Worm (Caenorhabditis elegans) whole organism, young adult: ENCODE data around the gene nsph-1.1.

Experiments used
- C06A6.2 ChIP-seq: fragments of 200-800 bp; sonication (Bioruptor generic); conservative IDR thresholded peaks from 2 replicates; pipeline ENCODE4 v1.3.6; 2022; ENCODE audit warnings: missing genetic modification characterization, missing compliant biosample characterization
- C17E4.6 ChIP-seq: fragments of 200-800 bp; sonication (Bioruptor generic); IDR thresholded peaks from 2 replicates; pipeline ENCODE4 v1.3.6; 2022; ENCODE audit warnings: missing genetic modification reagents, missing genetic modification characterization, missing compliant biosample characterization
- F23B12.7 ChIP-seq: sonication (generic microtip); optimal IDR thresholded peaks from 2 replicates; lab custom pipeline; 2017; ENCODE audit warnings: missing genetic modification characterization, mild to moderate bottlenecking, missing compliant biosample characterization, antibody characterized with exemption, moderate library complexity; ENCODE audit not compliant: insufficient read depth
- F49E8.2 ChIP-seq: sonication (generic microtip); optimal IDR thresholded peaks from 3 replicates; lab custom pipeline; 2017; ENCODE audit warnings: missing genetic modification characterization, mild to moderate bottlenecking, missing compliant biosample characterization, antibody characterized with exemption, moderate library complexity; ENCODE audit not compliant: insufficient read depth
- K11D2.4 ChIP-seq: fragments of 200-800 bp; sonication (Bioruptor generic); IDR thresholded peaks from 2 replicates; pipeline ENCODE4 v1.3.6; 2022; ENCODE audit warnings: missing genetic modification reagents, missing genetic modification characterization, missing compliant biosample characterization
- Y53F4B.3 ChIP-seq: fragments of 200-800 bp; sonication (Bioruptor generic); IDR thresholded peaks from 2 replicates; pipeline ENCODE4 v1.3.6; 2022; ENCODE audit warnings: missing genetic modification reagents, missing genetic modification characterization, missing compliant biosample characterization
- Y53G8AR.9 ChIP-seq: fragments of 200-800 bp; sonication (Bioruptor generic); conservative IDR thresholded peaks from 2 replicates; pipeline ENCODE4 v1.3.6; 2022; ENCODE audit warnings: missing genetic modification reagents, missing genetic modification characterization, missing compliant biosample characterization
- akir-1 ChIP-seq: fragments of 200-800 bp; sonication (Bioruptor generic); optimal IDR thresholded peaks from 2 replicates; lab custom pipeline; 2018; ENCODE audit warnings: mild to moderate bottlenecking, missing genetic modification characterization, moderate library complexity, missing compliant biosample characterization
- aptf-3 ChIP-seq: fragments of 200-800 bp; sonication (Bioruptor generic); IDR thresholded peaks from 2 replicates; pipeline ENCODE4 v1.3.6; 2022; ENCODE audit warnings: missing genetic modification characterization, missing compliant biosample characterization
- attf-5 ChIP-seq: fragments of 200-800 bp; sonication (Bioruptor generic); optimal IDR thresholded peaks from 2 replicates; lab custom pipeline; 2018; ENCODE audit warnings: mild to moderate bottlenecking, missing genetic modification characterization, missing compliant biosample characterization
- bed-1 ChIP-seq: fragments of 200-800 bp; sonication (Bioruptor generic); IDR thresholded peaks from 2 replicates; pipeline ENCODE4 v1.3.6; 2022; ENCODE audit warnings: missing genetic modification reagents, missing genetic modification characterization, missing compliant biosample characterization
- cebp-1 ChIP-seq, 2 experiments: fragments of 200-800 bp in 1 of 2; sonication (Bioruptor generic) in 1 of 2; sonication (generic microtip) in 1 of 2; IDR thresholded peaks in 1 of 2; optimal IDR thresholded peaks in 1 of 2; 2 replicates each; pipeline versions ENCODE4 v1.3.6 to Lab custom; 2017 to 2022; ENCODE audit warnings: missing compliant biosample characterization in 2 of 2, missing genetic modification characterization in 2 of 2, mild to moderate bottlenecking in 1 of 2, missing genetic modification reagents in 1 of 2, moderate library complexity in 1 of 2
- ceh-40 ChIP-seq: fragments of 200-800 bp; sonication (Bioruptor generic); IDR thresholded peaks from 2 replicates; pipeline ENCODE4 v1.3.6; 2022; ENCODE audit warnings: missing genetic modification characterization, missing compliant biosample characterization
- ceh-79 ChIP-seq: sonication (generic microtip); optimal IDR thresholded peaks from 2 replicates; lab custom pipeline; 2017; ENCODE audit warnings: mild to moderate bottlenecking, missing genetic modification characterization, missing compliant biosample characterization
- ceh-91 ChIP-seq: fragments of 200-800 bp; sonication (Bioruptor generic); IDR thresholded peaks from 2 replicates; pipeline ENCODE4 v1.3.6; 2022; ENCODE audit warnings: missing genetic modification reagents, missing genetic modification characterization, missing compliant biosample characterization
- dox-1 ChIP-seq: fragments of 200-800 bp; sonication (Bioruptor generic); IDR thresholded peaks from 2 replicates; pipeline ENCODE4 v1.3.6; 2022; ENCODE audit warnings: missing genetic modification reagents, missing genetic modification characterization, missing compliant biosample characterization
- egl-44 ChIP-seq: fragments of 200-800 bp; sonication (Bioruptor generic); IDR thresholded peaks from 2 replicates; pipeline ENCODE4 v1.3.6; 2022; ENCODE audit warnings: missing genetic modification reagents, missing genetic modification characterization, missing compliant biosample characterization
- ekl-4 ChIP-seq: fragments of 200-800 bp; sonication (Bioruptor generic); IDR thresholded peaks from 2 replicates; pipeline ENCODE4 v1.3.6; 2022; ENCODE audit warnings: missing genetic modification reagents, missing genetic modification characterization, missing compliant biosample characterization
- hmg-20 ChIP-seq: fragments of 200-800 bp; sonication (Bioruptor generic); IDR thresholded peaks from 2 replicates; pipeline ENCODE4 v1.3.6; 2022; ENCODE audit warnings: missing genetic modification reagents, missing genetic modification characterization, missing compliant biosample characterization
- hrde-1 ChIP-seq: sonication (generic microtip); optimal IDR thresholded peaks from 2 replicates; lab custom pipeline; 2016; ENCODE audit warnings: missing genetic modification characterization, mild to moderate bottlenecking, missing compliant biosample characterization, moderate library complexity, missing genotype, missing genetic modification reagents, borderline replicate concordance
- lag-1 ChIP-seq: fragments of 200-800 bp; sonication (Bioruptor generic); IDR thresholded peaks from 2 replicates; pipeline ENCODE4 v1.3.6; 2022; ENCODE audit warnings: missing genetic modification reagents, missing genetic modification characterization, missing compliant biosample characterization
- lin-26 ChIP-seq: fragments of 200-800 bp; sonication (Bioruptor generic); IDR thresholded peaks from 2 replicates; pipeline ENCODE4 v1.3.6; 2022; ENCODE audit warnings: missing genetic modification reagents, missing genetic modification characterization, missing compliant biosample characterization
- lin-40 ChIP-seq: sonication (generic microtip); optimal IDR thresholded peaks from 2 replicates; lab custom pipeline; 2016; ENCODE audit warnings: missing genetic modification characterization, mild to moderate bottlenecking, missing compliant biosample characterization, missing genotype, missing genetic modification reagents
- lin-54 ChIP-seq: fragments of 200-800 bp; sonication (Bioruptor generic); optimal IDR thresholded peaks from 2 replicates; lab custom pipeline; 2018; ENCODE audit warnings: mild to moderate bottlenecking, missing genetic modification characterization, missing compliant biosample characterization
- lir-1 ChIP-seq: fragments of 200-800 bp; sonication (Bioruptor generic); conservative IDR thresholded peaks from 2 replicates; pipeline ENCODE4 v1.3.6; 2022; ENCODE audit warnings: missing genetic modification reagents, missing genetic modification characterization, missing compliant biosample characterization
- madf-3 ChIP-seq: fragments of 200-800 bp; sonication (Bioruptor generic); IDR thresholded peaks from 2 replicates; pipeline ENCODE4 v1.3.6; 2022; ENCODE audit warnings: missing genetic modification reagents, missing genetic modification characterization, missing compliant biosample characterization
- madf-8 ChIP-seq: fragments of 200-800 bp; sonication (Bioruptor generic); conservative IDR thresholded peaks from 2 replicates; pipeline ENCODE4 v1.3.6; 2022; ENCODE audit warnings: missing genetic modification reagents, missing genetic modification characterization, missing compliant biosample characterization
- mcd-1 ChIP-seq: fragments of 200-800 bp; sonication (Bioruptor generic); IDR thresholded peaks from 2 replicates; pipeline ENCODE4 v1.3.6; 2022; ENCODE audit warnings: missing genetic modification reagents, missing genetic modification characterization, missing compliant biosample characterization
- mxl-1 ChIP-seq: sonication (generic microtip); optimal IDR thresholded peaks from 2 replicates; lab custom pipeline; 2016; ENCODE audit warnings: missing genetic modification characterization, missing compliant biosample characterization
- nfya-2 ChIP-seq: fragments of 200-800 bp; sonication (Bioruptor generic); IDR thresholded peaks from 2 replicates; pipeline ENCODE4 v1.3.6; 2022; ENCODE audit warnings: missing genetic modification reagents, missing genetic modification characterization, missing compliant biosample characterization
- nfyb-1 ChIP-seq: fragments of 200-800 bp; sonication (Bioruptor generic); IDR thresholded peaks from 2 replicates; pipeline ENCODE4 v1.3.6; 2022; ENCODE audit warnings: missing genetic modification reagents, missing genetic modification characterization, missing compliant biosample characterization
- nhr-90 ChIP-seq: sonication (generic microtip); optimal IDR thresholded peaks from 2 replicates; lab custom pipeline; 2016; ENCODE audit warnings: missing genotype, mild to moderate bottlenecking, missing genetic modification characterization, missing compliant biosample characterization
- rpc-1 ChIP-seq, 2 experiments: fragments of 150-350 bp in 1 of 2; sonication (generic microtip) in 1 of 2; optimal IDR thresholded peaks; 2 replicates each; lab custom pipeline; 2014 to 2018; ENCODE audit warnings: missing biosample characterization in 1 of 2, missing genetic modification characterization in 1 of 2, missing genetic modification reagents in 1 of 2, missing genotype in 1 of 2
- sdz-38 ChIP-seq: sonication (generic microtip); optimal IDR thresholded peaks from 2 replicates; lab custom pipeline; 2016; ENCODE audit warnings: missing genotype, missing genetic modification characterization, missing compliant biosample characterization
- sea-2 ChIP-seq: fragments of 200-800 bp; sonication (Bioruptor generic); IDR thresholded peaks from 2 replicates; pipeline ENCODE4 v1.3.6; 2022; ENCODE audit warnings: missing genetic modification characterization, missing compliant biosample characterization
- somi-1 ChIP-seq: fragments of 200-800 bp; sonication (Bioruptor generic); optimal IDR thresholded peaks from 2 replicates; lab custom pipeline; 2018; ENCODE audit warnings: mild to moderate bottlenecking, missing genetic modification characterization, missing compliant biosample characterization
- tbp1 ChIP-seq: fragments of 200-800 bp; sonication (Bioruptor generic); optimal IDR thresholded peaks from 2 replicates; lab custom pipeline; 2018; ENCODE audit warnings: mild to moderate bottlenecking, missing genetic modification characterization, missing compliant biosample characterization
- tbx-9 ChIP-seq: sonication (generic microtip); optimal IDR thresholded peaks from 2 replicates; lab custom pipeline; 2016; ENCODE audit warnings: borderline replicate concordance, missing genetic modification characterization, inconsistent platforms, missing compliant biosample characterization
- tlf-1 ChIP-seq: fragments of 200-800 bp; sonication (Bioruptor generic); optimal IDR thresholded peaks from 2 replicates; lab custom pipeline; 2018; ENCODE audit warnings: mild to moderate bottlenecking, missing genetic modification characterization, missing compliant biosample characterization
- unc-62 ChIP-seq: fragments of 150-350 bp; optimal IDR thresholded peaks from 2 replicates; lab custom pipeline; 2014; ENCODE audit warnings: missing biosample characterization, missing genetic modification reagents, missing genetic modification characterization
- zfh-2 ChIP-seq: fragments of 200-800 bp; sonication (Bioruptor generic); conservative IDR thresholded peaks from 2 replicates; pipeline ENCODE4 v1.3.6; 2022; ENCODE audit warnings: missing genetic modification reagents, missing genetic modification characterization, missing compliant biosample characterization
- zim-3 ChIP-seq: sonication (generic microtip); optimal IDR thresholded peaks from 2 replicates; lab custom pipeline; 2017; ENCODE audit warnings: mild to moderate bottlenecking, missing genetic modification characterization, moderate library complexity, missing compliant biosample characterization
- ztf-6 ChIP-seq: fragments of 200-800 bp; sonication (Bioruptor generic); IDR thresholded peaks from 2 replicates; pipeline ENCODE4 v1.3.6; 2022; ENCODE audit warnings: missing genetic modification reagents, missing genetic modification characterization, missing compliant biosample characterization

The nsph-1.1 gene

ce11 chrII:8742006-8742847, 24.3 kb upstream of the nsph-1.1 start (continued):
- TF ChIP-seq nhr-90 (tag; lab: Kevin White, UChicago) (peak; percentile 34), attf-5 (no peak), unc-62 (GFP tag; lab: Kevin White, UChicago) (no peak), Y53F4B.3 (GFP tag; lab: Robert Waterston, UW) (no peak), cebp-1 (GFP tag; IDR thresholded peaks at IDR 0.05; lab: Robert Waterston, UW) (0 out of 2 replicates have a peak, but pooled peaks have one; percentile 14), cebp-1 (tag; optimal IDR thresholded peaks at IDR 0.05; lab: Kevin White, UChicago) (peak; percentile 41), tbx-9 (tag; lab: Kevin White, UChicago) (no peak), madf-3 (GFP tag; lab: Robert Waterston, UW) (0 out of 2 replicates have a peak, but pooled peaks have one; percentile 21), madf-8 (GFP tag; lab: Robert Waterston, UW) (no peak), nfyb-1 (GFP tag; lab: Robert Waterston, UW) (peak; percentile 26; the same call in 1 of the 2 replicates), tbp1 (no peak), lir-1 (0 out of 2 replicates have a peak, but pooled peaks have one; percentile 6), egl-44 (no peak), aptf-3 (no peak), ztf-6 (GFP tag; lab: Robert Waterston, UW) (no peak), zfh-2 (GFP tag; lab: Robert Waterston, UW) (no peak), akir-1 (GFP tag; lab: Kevin White, UChicago) (no peak), bed-1 (GFP tag; lab: Robert Waterston, UW) (no peak), sea-2 (GFP tag; lab: Robert Waterston, UW) (no peak), zim-3 (no peak), F23B12.7 (tag; lab: Kevin White, UChicago) (no peak), F49E8.2 (tag; lab: Kevin White, UChicago) (no peak), ceh-79 (tag; lab: Kevin White, UChicago) (no peak), dox-1 (no peak), ceh-40 (GFP tag; lab: Robert Waterston, UW) (no peak), hrde-1 (tag; lab: Kevin White, UChicago) (no peak), lin-26 (GFP tag; lab: Robert Waterston, UW) (peak; percentile 75), K11D2.4 (GFP tag; lab: Robert Waterston, UW) (peak; percentile 67), sdz-38 (tag; lab: Kevin White, UChicago) (no peak), C06A6.2 (GFP tag; lab: Robert Waterston, UW) (peak; percentile 70), mcd-1 (GFP tag; lab: Robert Waterston, UW) (0 out of 2 replicates have a peak, but pooled peaks have one; percentile 21), lin-54 (GFP tag; lab: Kevin White, UChicago) (no peak), nfya-2 (no peak), ekl-4 (GFP tag; lab: Robert Waterston, UW) (0 out of 2 replicates have a peak, but pooled peaks have one; percentile 19), somi-1 (GFP tag; lab: Kevin White, UChicago) (peak; percentile 88), ceh-91 (no peak), tlf-1 (GFP tag; lab: Kevin White, UChicago) (peak; percentile 33), mxl-1 (tag; lab: Kevin White, UChicago) (no peak), rpc-1 (optimal IDR thresholded peaks at IDR 0.05; lab: Kevin White, UChicago) (no peak), rpc-1 (tag; optimal IDR thresholded peaks at IDR 0.05; lab: Kevin White, UChicago) (no peak), Y53G8AR.9 (GFP tag; lab: Robert Waterston, UW) (no peak), hmg-20 (GFP tag; lab: Robert Waterston, UW) (no peak), C17E4.6 (GFP tag; lab: Robert Waterston, UW) (no peak), lag-1 (GFP tag; lab: Robert Waterston, UW) (0 out of 2 replicates have a peak, but pooled peaks have one; percentile 41), lin-40 (peak; percentile 72)
